Fruit fly (Drosophila melanogaster): ENCODE data around the gene grp.

Gene grp

DNA sequence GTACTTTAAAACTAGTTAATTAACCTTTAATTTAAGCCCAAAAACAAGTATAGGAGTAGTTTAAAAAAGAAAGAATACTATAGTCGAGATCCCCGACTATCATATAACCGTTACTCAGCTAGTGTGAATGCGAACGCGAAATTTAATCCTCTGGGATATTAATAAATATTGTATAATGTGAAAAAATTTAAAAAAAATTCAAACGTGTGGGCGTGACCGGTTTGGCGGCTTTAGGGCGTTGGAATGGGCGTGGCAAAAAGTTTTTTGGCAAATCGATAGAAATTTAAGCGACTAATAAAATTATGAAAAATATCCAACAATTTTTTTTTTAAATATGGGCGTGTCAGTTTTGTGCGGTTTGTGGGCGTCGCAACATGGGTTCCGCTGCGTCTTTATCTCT lies 781 bp upstream of the grp start:
- TF ChIP-seq sens (GFP tag) = peak; percentile 58
- no peak for TF ChIP-seq Lhr (GFP tag; optimal IDR thresholded peaks at IDR 0.05)
- TF ChIP-seq sqz (GFP tag; optimal IDR thresholded peaks at IDR 0.05) = no peak
- peak; percentile 52 for TF ChIP-seq CG3065 (GFP tag; optimal IDR thresholded peaks at IDR 0.05)
- no peak for TF ChIP-seq nerfin-1 (tag; optimal IDR thresholded peaks at IDR 0.05)
- TF ChIP-seq Max (GFP tag; optimal IDR thresholded peaks at IDR 0.05) = no peak

DNA sequence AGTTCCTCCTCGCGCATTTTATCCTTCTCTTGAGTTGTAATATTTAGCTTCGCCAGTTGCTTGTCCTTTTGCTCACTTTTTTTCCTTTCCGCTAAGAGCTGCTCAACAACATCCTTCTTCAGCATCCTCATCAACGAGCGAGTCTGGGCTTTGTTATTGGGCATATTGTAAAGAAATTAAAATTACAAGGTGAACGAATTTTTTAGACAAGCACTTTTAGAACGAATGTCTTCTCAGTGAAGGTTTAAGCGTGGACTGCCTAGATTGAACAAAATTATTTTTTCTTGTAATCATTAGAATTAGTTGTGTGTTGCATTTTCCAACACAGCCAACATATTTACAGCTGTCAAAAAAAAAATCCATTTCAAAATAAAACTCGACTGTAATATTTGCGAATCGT lies 2.3 kb downstream of the grp start, which contains the start of gene CG33552:
TSS of gene CG33552 (plus strand) at position 301 of the 400 bp plus-strand sequence.
- TF ChIP-seq seq (GFP tag; IDR thresholded peaks at IDR 0.05) = no peak
- no peak for TF ChIP-seq wor (GFP tag; IDR thresholded peaks at IDR 0.05)
- TF ChIP-seq D19B (GFP tag; optimal IDR thresholded peaks at IDR 0.05) = no peak
- no peak for TF ChIP-seq ac (GFP tag; optimal IDR thresholded peaks at IDR 0.05)
- no peak for TF ChIP-seq slp2 (GFP tag; optimal IDR thresholded peaks at IDR 0.05)
- no peak for TF ChIP-seq vnd (GFP tag; IDR thresholded peaks at IDR 0.05; ENCODE audit: partially characterized antibody)

dm6 chr2L:16683958-16684877 lies 4.4 kb downstream of the grp start, which contains the start of gene CG31807:
CG31807 (minus strand) TSS chr2L:16684008.
- TF ChIP-seq Meics (GFP tag; optimal IDR thresholded peaks at IDR 0.05) = peak; percentile 67
- peak; percentile 38 for TF ChIP-seq CG12299 (tag; optimal IDR thresholded peaks at IDR 0.05)
- TF ChIP-seq Rfx (GFP tag; IDR thresholded peaks at IDR 0.05) = peak; percentile 37
- TF ChIP-seq CG10274 (GFP tag; optimal IDR thresholded peaks at IDR 0.05) = peak; percentile 5
- TF ChIP-seq CG4730 (GFP tag; IDR thresholded peaks at IDR 0.05) = peak; percentile 52
- TF ChIP-seq CkIIα-i1 (GFP tag; IDR thresholded peaks at IDR 0.05) = no peak
- peak; percentile 81 for TF ChIP-seq CG18599 (GFP tag; optimal IDR thresholded peaks at IDR 0.05)
- TF ChIP-seq CG2889 (GFP tag; IDR thresholded peaks at IDR 0.05) = no peak
- no peak for TF ChIP-seq YL-1 (GFP tag; optimal IDR thresholded peaks at IDR 0.05)
- peak; percentile 26 for TF ChIP-seq CG6765 (GFP tag; optimal IDR thresholded peaks at IDR 0.05)
- TF ChIP-seq CG11723 (GFP tag; optimal IDR thresholded peaks at IDR 0.05) = peak; percentile 63
- TF ChIP-seq esg (GFP tag; conservative IDR thresholded peaks at IDR 0.05) = 0 out of 2 replicates have a peak, but pooled peaks have one; percentile 12
- no peak for TF ChIP-seq CG8290 (GFP tag; optimal IDR thresholded peaks at IDR 0.05)
- TF ChIP-seq CG8290 (tag; optimal IDR thresholded peaks at IDR 0.05) = peak in 1 of 2 experiments; percentile 45
- no peak for TF ChIP-seq vfl (GFP tag; optimal IDR thresholded peaks at IDR 0.05)
- peak; percentile 83 for TF ChIP-seq NfI (GFP tag; optimal IDR thresholded peaks at IDR 0.05)
- TF ChIP-seq kni (GFP tag; optimal IDR thresholded peaks at IDR 0.05) = no peak
- TF ChIP-seq CG12659 (GFP tag; optimal IDR thresholded peaks at IDR 0.05) = peak; percentile 62
- TF ChIP-seq her (GFP tag; optimal IDR thresholded peaks at IDR 0.05) = peak; percentile 78
- TF ChIP-seq CG17361 (GFP tag; IDR thresholded peaks at IDR 0.05) = peak; percentile 86
- no peak for TF ChIP-seq CG9876 (GFP tag; optimal IDR thresholded peaks at IDR 0.05)
- TF ChIP-seq CG12071 (GFP tag; optimal IDR thresholded peaks at IDR 0.05) = peak; percentile 59
- no peak; the same call in 1 of the 2 replicates for TF ChIP-seq CG14014 (GFP tag; IDR thresholded peaks at IDR 0.05)
- TF ChIP-seq insv (GFP tag; optimal IDR thresholded peaks at IDR 0.05) = peak in 1 of 2 experiments; percentile 13
- TF ChIP-seq Oli (tag; optimal IDR thresholded peaks at IDR 0.05) = peak; percentile 87
- TF ChIP-seq bsh (GFP tag; optimal IDR thresholded peaks at IDR 0.05) = peak; percentile 83 to 98
- peak; percentile 43 for TF ChIP-seq CG18619 (GFP tag; optimal IDR thresholded peaks at IDR 0.05)
- peak; percentile 5; the same call in 1 of the 3 replicates for TF ChIP-seq CG7357 (GFP tag; IDR thresholded peaks at IDR 0.05)
- TF ChIP-seq Dad (GFP tag; optimal IDR thresholded peaks at IDR 0.05) = peak; percentile 19
- TF ChIP-seq CG6854 (GFP tag; optimal IDR thresholded peaks at IDR 0.05) = peak; percentile 45
- peak; percentile 42 for TF ChIP-seq Hmx (GFP tag; optimal IDR thresholded peaks at IDR 0.05)
- peak; percentile 64 for TF ChIP-seq Ptx1 (GFP tag; IDR thresholded peaks at IDR 0.05)
- TF ChIP-seq CG4360 (GFP tag; IDR thresholded peaks at IDR 0.05) = no peak
- TF ChIP-seq CG12155 (GFP tag; optimal IDR thresholded peaks at IDR 0.05) = peak; percentile 20
